Comparison of ENCODE assay signal across 5 worm cellular contexts in the genomic region with DNA sequence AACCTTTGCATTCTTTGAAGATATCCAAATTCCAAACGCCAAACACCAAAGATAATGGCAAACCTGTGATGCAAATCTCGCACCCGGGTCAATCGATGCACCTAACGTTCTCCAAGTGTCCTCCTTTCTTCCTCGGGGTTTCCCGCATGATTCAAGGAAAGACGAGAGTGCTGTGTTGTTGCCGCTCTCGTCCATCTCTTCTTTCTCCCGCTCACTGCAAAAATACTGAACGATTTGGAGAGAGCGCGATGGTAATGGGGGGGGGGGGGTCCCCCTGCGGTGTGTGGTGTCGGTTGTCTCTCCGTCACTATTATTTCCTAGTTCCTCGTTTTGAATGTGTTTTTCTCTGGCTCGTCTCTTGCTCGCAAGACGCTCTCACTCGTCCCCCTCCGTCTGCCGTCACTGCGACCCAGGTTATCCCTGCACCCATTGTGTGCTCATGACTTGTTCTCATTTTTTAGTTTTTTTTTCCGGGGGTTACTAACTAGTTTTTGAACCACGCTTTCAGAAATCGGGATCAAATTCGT.
TF ChIP-seq lines count a peak whose summit lies in the region.

No protein-coding gene starts in this region.

TF ChIP-seq in whole organism, L1 larva, 84 proteins besides CTCF, POLR2A, EP300 and RAD21 (continues in another document):
- TF ChIP-seq ceh-88 (GFP tag; IDR thresholded peaks at IDR 0.05; lab: Robert Waterston, UW) (peak; percentile 50; the same call in 1 of the 2 replicates), hpl-2 (GFP tag; optimal IDR thresholded peaks at IDR 0.05; lab: Kevin White, UChicago) (no peak), mdl-1 (tag; optimal IDR thresholded peaks at IDR 0.05; lab: Kevin White, UChicago) (peak in 1 of 2 experiments; percentile 90), snu-23 (GFP tag; optimal IDR thresholded peaks at IDR 0.05; lab: Kevin White, UChicago) (peak; percentile 88), tbx-2 (tag; optimal IDR thresholded peaks at IDR 0.05; lab: Kevin White, UChicago) (peak; percentile 92), aly-2 (tag; optimal IDR thresholded peaks at IDR 0.05; lab: Kevin White, UChicago) (no peak), nhr-90 (tag; optimal IDR thresholded peaks at IDR 0.05; lab: Kevin White, UChicago; ENCODE audit: poor library complexity) (peak; percentile 41), ceh-90 (tag; optimal IDR thresholded peaks at IDR 0.05; lab: Kevin White, UChicago) (no peak), nhr-84 (tag; optimal IDR thresholded peaks at IDR 0.05; lab: Kevin White, UChicago) (no peak), swsn-7 (tag; optimal IDR thresholded peaks at IDR 0.05; lab: Kevin White, UChicago) (peak; percentile 85), vab-15 (tag; optimal IDR thresholded peaks at IDR 0.05; lab: Kevin White, UChicago) (peak; percentile 33), isw-1 (GFP tag; IDR thresholded peaks at IDR 0.05; lab: Robert Waterston, UW) (peak; percentile 75), hlh-4 (tag; optimal IDR thresholded peaks at IDR 0.05; lab: Kevin White, UChicago) (no peak), nhr-71 (tag; optimal IDR thresholded peaks at IDR 0.05; lab: Kevin White, UChicago) (peak; percentile 95), nhr-12 (tag; optimal IDR thresholded peaks at IDR 0.05; lab: Kevin White, UChicago) (no peak)

TF ChIP-seq in whole organism, L3 larva, 47 proteins besides CTCF, POLR2A, EP300 and RAD21 (continues in another document):
- TF ChIP-seq mdl-1 (tag; optimal IDR thresholded peaks at IDR 0.05; lab: Kevin White, UChicago): peak; percentile 88
- no peak for TF ChIP-seq nhr-67 (tag; optimal IDR thresholded peaks at IDR 0.05; lab: Kevin White, UChicago)
- peak; percentile 16 for TF ChIP-seq fos-1 (tag; optimal IDR thresholded peaks at IDR 0.05; lab: Kevin White, UChicago)
- no peak for TF ChIP-seq nhr-25 (tag; optimal IDR thresholded peaks at IDR 0.05; lab: Kevin White, UChicago)
- TF ChIP-seq aly-2 (tag; optimal IDR thresholded peaks at IDR 0.05; lab: Kevin White, UChicago): no peak
- TF ChIP-seq ceh-16 (tag; optimal IDR thresholded peaks at IDR 0.05; lab: Kevin White, UChicago): no peak
- TF ChIP-seq snpc-4 (tag; optimal IDR thresholded peaks at IDR 0.05; lab: Kevin White, UChicago): peak; percentile 84
- TF ChIP-seq nhr-28 (tag; optimal IDR thresholded peaks at IDR 0.05; lab: Kevin White, UChicago): no peak
- peak; percentile 83 for TF ChIP-seq nhr-11 (tag; optimal IDR thresholded peaks at IDR 0.05; lab: Kevin White, UChicago)
- TF ChIP-seq nhr-77 (tag; optimal IDR thresholded peaks at IDR 0.05; lab: Kevin White, UChicago): no peak
- no peak for TF ChIP-seq ZK546.5 (tag; optimal IDR thresholded peaks at IDR 0.05; lab: Kevin White, UChicago)
- TF ChIP-seq R02D3.7 (tag; optimal IDR thresholded peaks at IDR 0.05; lab: Kevin White, UChicago): peak; percentile 47
- TF ChIP-seq ceh-28 (tag; optimal IDR thresholded peaks at IDR 0.05; lab: Kevin White, UChicago): peak; percentile 77
- no peak for TF ChIP-seq zag-1 (tag; optimal IDR thresholded peaks at IDR 0.05; lab: Kevin White, UChicago)
- TF ChIP-seq fkh-2 (tag; optimal IDR thresholded peaks at IDR 0.05; lab: Kevin White, UChicago): no peak
- TF ChIP-seq eor-1 (tag; optimal IDR thresholded peaks at IDR 0.05; lab: Kevin White, UChicago): no peak
- TF ChIP-seq nhr-23 (tag; optimal IDR thresholded peaks at IDR 0.05; lab: Kevin White, UChicago): peak; percentile 77
- TF ChIP-seq elt-3 (tag; optimal IDR thresholded peaks at IDR 0.05; lab: Kevin White, UChicago): no peak
- no peak for TF ChIP-seq unc-39 (tag; optimal IDR thresholded peaks at IDR 0.05; lab: Kevin White, UChicago)

TF ChIP-seq in whole organism, early embryonic, 17 proteins besides CTCF, POLR2A, EP300 and RAD21:
- TF ChIP-seq tbx-11 (GFP tag; IDR thresholded peaks at IDR 0.05; lab: Robert Waterston, UW): no peak; the same call in 1 of the 2 replicates
- TF ChIP-seq hmg-4 (GFP tag; optimal IDR thresholded peaks at IDR 0.05; lab: Kevin White, UChicago): peak; percentile 87
- no peak for TF ChIP-seq B0310.2 (tag; optimal IDR thresholded peaks at IDR 0.05; lab: Kevin White, UChicago)
- no peak for TF ChIP-seq hnd-1 (tag; optimal IDR thresholded peaks at IDR 0.05; lab: Kevin White, UChicago)
- peak; percentile 44 for TF ChIP-seq pes-1 (GFP tag; IDR thresholded peaks at IDR 0.05; lab: Robert Waterston, UW)
- no peak for TF ChIP-seq tra-4 (tag; optimal IDR thresholded peaks at IDR 0.05; lab: Kevin White, UChicago)
- peak; percentile 15; the same call in 1 of the 2 replicates for TF ChIP-seq flt-1 (GFP tag; IDR thresholded peaks at IDR 0.05; lab: Robert Waterston, UW)
- TF ChIP-seq ets-7 (tag; optimal IDR thresholded peaks at IDR 0.05; lab: Kevin White, UChicago): peak; percentile 43
- TF ChIP-seq hmbx-1 (tag; optimal IDR thresholded peaks at IDR 0.05; lab: Kevin White, UChicago): no peak
- no peak for TF ChIP-seq ceh-13 (GFP tag; optimal IDR thresholded peaks at IDR 0.05; lab: Kevin White, UChicago)
- peak; percentile 83 for TF ChIP-seq F13C5.2 (tag; optimal IDR thresholded peaks at IDR 0.05; lab: Kevin White, UChicago)
- 0 out of 2 replicates have a peak, but pooled peaks have one; percentile 44 for TF ChIP-seq sea-1 (GFP tag; conservative IDR thresholded peaks at IDR 0.05; lab: Robert Waterston, UW)
- peak; percentile 49 for TF ChIP-seq aly-1 (tag; optimal IDR thresholded peaks at IDR 0.05; lab: Kevin White, UChicago)

TF ChIP-seq in whole organism, midembryonic, 9 proteins besides CTCF, POLR2A, EP300 and RAD21:
- TF ChIP-seq ztf-29 (GFP tag; IDR thresholded peaks at IDR 0.05; lab: Robert Waterston, UW) (no peak), tab-1 (GFP tag; IDR thresholded peaks at IDR 0.05; lab: Robert Waterston, UW) (peak; percentile 75), flt-1 (GFP tag; IDR thresholded peaks at IDR 0.05; lab: Robert Waterston, UW) (peak; percentile 79; the same call in 1 of the 2 replicates), cog-1 (tag; optimal IDR thresholded peaks at IDR 0.05; lab: Kevin White, UChicago) (peak; percentile 79)
TF ChIP-seq in whole organism, midembryonic: peak in this region for 3.

TF ChIP-seq in whole organism, young adult, 124 proteins besides CTCF, POLR2A, EP300 and RAD21 (continues in another document):
- peak; percentile 29 for TF ChIP-seq tbp1 (GFP tag; optimal IDR thresholded peaks at IDR 0.05; lab: Kevin White, UChicago)
- peak; percentile 66; the same call in 1 of the 2 replicates for TF ChIP-seq nfyb-1 (GFP tag; IDR thresholded peaks at IDR 0.05; lab: Robert Waterston, UW)
- no peak for TF ChIP-seq F39B2.1 (GFP tag; IDR thresholded peaks at IDR 0.05; lab: Robert Waterston, UW)
- TF ChIP-seq B0035.1 (tag; optimal IDR thresholded peaks at IDR 0.05; lab: Kevin White, UChicago): peak; percentile 8
- TF ChIP-seq nfya-2 (GFP tag; IDR thresholded peaks at IDR 0.05; lab: Robert Waterston, UW): no peak
- TF ChIP-seq aptf-3 (GFP tag; IDR thresholded peaks at IDR 0.05; lab: Robert Waterston, UW): no peak
- no peak for TF ChIP-seq F52B5.7 (tag; optimal IDR thresholded peaks at IDR 0.05; lab: Kevin White, UChicago)
- peak; percentile 77 for TF ChIP-seq C06A6.2 (GFP tag; conservative IDR thresholded peaks at IDR 0.05; lab: Robert Waterston, UW)
- TF ChIP-seq F49E8.2 (tag; optimal IDR thresholded peaks at IDR 0.05; lab: Kevin White, UChicago; ENCODE audit: insufficient read depth): no peak
- peak; percentile 60; the same call in 1 of the 2 replicates for TF ChIP-seq lin-26 (GFP tag; IDR thresholded peaks at IDR 0.05; lab: Robert Waterston, UW)
- TF ChIP-seq hlh-26 (GFP tag; conservative IDR thresholded peaks at IDR 0.05; lab: Robert Waterston, UW): no peak
- no peak for TF ChIP-seq ztf-25 (GFP tag; IDR thresholded peaks at IDR 0.05; lab: Robert Waterston, UW)
- no peak for TF ChIP-seq aptf-2 (GFP tag; conservative IDR thresholded peaks at IDR 0.05; lab: Robert Waterston, UW)
- no peak for TF ChIP-seq nhr-120 (GFP tag; IDR thresholded peaks at IDR 0.05; lab: Robert Waterston, UW)
- TF ChIP-seq hmg-1.2 (GFP tag; IDR thresholded peaks at IDR 0.05; lab: Robert Waterston, UW): peak; percentile 74
- TF ChIP-seq Y53G8AR.9 (GFP tag; conservative IDR thresholded peaks at IDR 0.05; lab: Robert Waterston, UW): 0 out of 2 replicates have a peak, but pooled peaks have one; percentile 67
- TF ChIP-seq lin-35 (GFP tag; optimal IDR thresholded peaks at IDR 0.05; lab: Kevin White, UChicago): peak in 1 of 3 experiments; percentile 40
- TF ChIP-seq Y53F4B.3 (GFP tag; IDR thresholded peaks at IDR 0.05; lab: Robert Waterston, UW): no peak
- TF ChIP-seq Y95B8A.8 (GFP tag; IDR thresholded peaks at IDR 0.05; lab: Robert Waterston, UW): 0 out of 2 replicates have a peak, but pooled peaks have one; percentile 55
- no peak for TF ChIP-seq ceh-58 (GFP tag; IDR thresholded peaks at IDR 0.05; lab: Robert Waterston, UW)
- no peak for TF ChIP-seq cebp-1 (GFP tag; IDR thresholded peaks at IDR 0.05; lab: Robert Waterston, UW)
- TF ChIP-seq cebp-1 (tag; optimal IDR thresholded peaks at IDR 0.05; lab: Kevin White, UChicago): peak; percentile 87
- no peak for TF ChIP-seq ztf-3 (GFP tag; optimal IDR thresholded peaks at IDR 0.05; lab: Kevin White, UChicago)
- no peak for TF ChIP-seq attf-6 (GFP tag; IDR thresholded peaks at IDR 0.05; lab: Robert Waterston, UW)
- TF ChIP-seq hrde-1 (tag; optimal IDR thresholded peaks at IDR 0.05; lab: Kevin White, UChicago; ENCODE audit: borderline replicate concordance): no peak
- TF ChIP-seq K12H6.12 (tag; optimal IDR thresholded peaks at IDR 0.05; lab: Kevin White, UChicago): peak; percentile 93
- TF ChIP-seq B0261.1 (tag; optimal IDR thresholded peaks at IDR 0.05; lab: Kevin White, UChicago): no peak
- no peak for TF ChIP-seq rpc-1 (optimal IDR thresholded peaks at IDR 0.05; lab: Kevin White, UChicago)
- no peak for TF ChIP-seq rpc-1 (tag; optimal IDR thresholded peaks at IDR 0.05; lab: Kevin White, UChicago)
- no peak for TF ChIP-seq fkh-3 (tag; optimal IDR thresholded peaks at IDR 0.05; lab: Kevin White, UChicago)
- no peak for TF ChIP-seq athp-1 (tag; optimal IDR thresholded peaks at IDR 0.05; lab: Kevin White, UChicago)
- TF ChIP-seq ets-4 (GFP tag; optimal IDR thresholded peaks at IDR 0.05; lab: Kevin White, UChicago): no peak
- TF ChIP-seq mcd-1 (GFP tag; IDR thresholded peaks at IDR 0.05; lab: Robert Waterston, UW): peak; percentile 58
- TF ChIP-seq nhr-27 (tag; optimal IDR thresholded peaks at IDR 0.05; lab: Kevin White, UChicago): no peak
- TF ChIP-seq snpc-1.3 (tag; optimal IDR thresholded peaks at IDR 0.05; lab: Kevin White, UChicago; ENCODE audit: insufficient read depth): no peak
- peak; percentile 4 for TF ChIP-seq nhr-90 (tag; optimal IDR thresholded peaks at IDR 0.05; lab: Kevin White, UChicago)
- no peak for TF ChIP-seq B0019.2 (GFP tag; conservative IDR thresholded peaks at IDR 0.05; lab: Robert Waterston, UW)
- TF ChIP-seq Y56A3A.18 (GFP tag; IDR thresholded peaks at IDR 0.05; lab: Robert Waterston, UW): 0 out of 2 replicates have a peak, but pooled peaks have one; percentile 50
- peak; percentile 4 for TF ChIP-seq repo-1 (tag; optimal IDR thresholded peaks at IDR 0.05; lab: Kevin White, UChicago)

Comparison
In these comparisons a context has a peak if more than half of its experiments do, and no peak if none do; other contexts are left out.
1. Of the 8 proteins assayed by ChIP-seq in both whole organism, young adult and whole organism, L1 larva: peak only in whole organism, young adult: unc-62; only in whole organism, L1 larva: dpl-1, efl-1 and unc-130; in both: nhr-90 and snpc-4; in neither: 1; mixed calls (peak in some experiments, not most) for 1.